Worm (Caenorhabditis elegans) whole organism, L1 larva: Measurements from ENCODE around the gene srx-8.

Experiments used
- ces-1 ChIP-seq: fragments of 150-350 bp; optimal IDR thresholded peaks from 2 replicates; lab custom pipeline; 2014; ENCODE audit warnings: missing biosample characterization, missing genetic modification reagents, missing genetic modification characterization
- elt-3 ChIP-seq, 6 experiments: fragments of 150-350 bp in 1 of 6; sonication (generic microtip); optimal IDR thresholded peaks; 2 replicates each; lab custom pipeline; 2017 to 2018; ENCODE audit warnings: missing biosample characterization in 6 of 6, missing genetic modification characterization in 6 of 6, inconsistent platforms in 1 of 6
- fkh-10 ChIP-seq: sonication (generic microtip); optimal IDR thresholded peaks from 2 replicates; lab custom pipeline; 2017; ENCODE audit warnings: missing biosample characterization, missing genetic modification reagents, missing genetic modification characterization
- fkh-8 ChIP-seq: sonication (generic microtip); optimal IDR thresholded peaks from 2 replicates; lab custom pipeline; 2016; ENCODE audit warnings: mild to moderate bottlenecking, missing genetic modification characterization, missing compliant biosample characterization
- nhr-237 ChIP-seq: fragments of 150-350 bp; optimal IDR thresholded peaks from 2 replicates; lab custom pipeline; 2014; ENCODE audit warnings: missing biosample characterization, missing genetic modification characterization
- nhr-76 ChIP-seq: sonication (generic microtip); optimal IDR thresholded peaks from 2 replicates; lab custom pipeline; 2017; ENCODE audit warnings: missing biosample characterization, missing genetic modification characterization
- sptf-1 ChIP-seq: fragments of 150-350 bp; optimal IDR thresholded peaks from 2 replicates; lab custom pipeline; 2014; ENCODE audit warnings: missing biosample characterization, missing genetic modification characterization

ce11 chrV:524058-524457 is 31.9 kb downstream of the srx-8 start, which contains the start of gene lipl-3:
- TF ChIP-seq fkh-10 (GFP tag; lab: Kevin White, UChicago) (no peak), fkh-8 (tag; lab: Kevin White, UChicago) (no peak), sptf-1 (tag; lab: Kevin White, UChicago) (no peak), ces-1 (GFP tag; lab: Kevin White, UChicago) (no peak), nhr-237 (tag; lab: Kevin White, UChicago) (no peak), elt-3 (tag; optimal IDR thresholded peaks at IDR 0.05; lab: Kevin White, UChicago) (no peak), nhr-76 (no peak)
